Fruit fly (Drosophila melanogaster) whole organism, pupa: ENCODE results near the gene Oat.
A peak's percentile ranks its signal among the peaks of the same experiment; 100 is the strongest.

Source experiments
- CG12605 ChIP-seq: fragments of 200-800 bp; sonication (Bioruptor generic); IDR thresholded peaks from 2 replicates; pipeline ENCODE4 v1.3.6; 2022; ENCODE audit warnings: missing biosample characterization, missing genetic modification characterization
- CG15710 ChIP-seq: fragments of 200-800 bp; sonication (Bioruptor generic); optimal IDR thresholded peaks from 2 replicates; lab custom pipeline; 2018; ENCODE audit warnings: missing biosample characterization, mild to moderate bottlenecking, missing genetic modification characterization, moderate library complexity
- CG17806 ChIP-seq: fragments of 200-800 bp; sonication (Bioruptor generic); optimal IDR thresholded peaks from 2 replicates; lab custom pipeline; 2018; ENCODE audit warnings: missing biosample characterization, mild to moderate bottlenecking, missing genetic modification characterization, moderate library complexity
- CG32121 ChIP-seq: fragments of 200-800 bp; sonication (Bioruptor generic); IDR thresholded peaks from 2 replicates; pipeline ENCODE4 v1.3.6; 2022; ENCODE audit warnings: missing biosample characterization, missing genetic modification characterization
- CG34367 ChIP-seq: fragments of 200-800 bp; sonication (Bioruptor generic); optimal IDR thresholded peaks from 2 replicates; lab custom pipeline; 2018; ENCODE audit warnings: missing biosample characterization, mild to moderate bottlenecking, missing genetic modification characterization
- CG4496 ChIP-seq: fragments of 200-800 bp; sonication (Bioruptor generic); IDR thresholded peaks from 3 replicates; pipeline ENCODE4 v1.3.6; 2022; ENCODE audit warnings: missing biosample characterization, missing genetic modification characterization
- CG8301 ChIP-seq: fragments of 200-800 bp; sonication (Bioruptor generic); optimal IDR thresholded peaks from 2 replicates; lab custom pipeline; 2018; ENCODE audit warnings: missing biosample characterization, mild to moderate bottlenecking, missing genetic modification characterization
- CG9948 ChIP-seq: fragments of 200-800 bp; sonication (Bioruptor generic); optimal IDR thresholded peaks from 2 replicates; lab custom pipeline; 2018; ENCODE audit warnings: missing biosample characterization, mild to moderate bottlenecking, missing genetic modification characterization, moderate library complexity
- D1 ChIP-seq: fragments of 200-800 bp; sonication (Bioruptor generic); optimal IDR thresholded peaks from 2 replicates; lab custom pipeline; 2018; ENCODE audit warnings: missing biosample characterization, mild to moderate bottlenecking, missing genetic modification characterization, moderate library complexity
- EcR ChIP-seq: fragments of 200-800 bp; sonication (Bioruptor generic); optimal IDR thresholded peaks from 3 replicates; lab custom pipeline; 2019; ENCODE audit warnings: missing biosample characterization, missing genetic modification characterization, mild to moderate bottlenecking, moderate library complexity, missing genetic modification reagents
- Pif1B ChIP-seq: fragments of 200-800 bp; sonication (Bioruptor generic); optimal IDR thresholded peaks from 3 replicates; lab custom pipeline; 2016; ENCODE audit warnings: missing biosample characterization, missing genetic modification characterization
- gl ChIP-seq: fragments of 200-800 bp; sonication (Bioruptor generic); optimal IDR thresholded peaks from 2 replicates; lab custom pipeline; 2018; ENCODE audit warnings: missing biosample characterization, mild to moderate bottlenecking, missing genetic modification characterization

- peak; percentile 4 for TF ChIP-seq gl (tag; lab: Kevin White, UChicago)
- no peak for TF ChIP-seq D1 (tag; lab: Kevin White, UChicago)
- TF ChIP-seq CG15710 (tag; lab: Kevin White, UChicago): peak; percentile 38
- peak; percentile 54 for TF ChIP-seq EcR (GFP tag; lab: Kevin White, UChicago)
- TF ChIP-seq CG32121 (GFP tag; lab: Robert Waterston, UW): peak; percentile 78; the same call in 1 of the 2 replicates
- peak; percentile 35 for TF ChIP-seq CG17806 (tag; lab: Kevin White, UChicago)
- TF ChIP-seq CG34367: no peak
- no peak for TF ChIP-seq CG9948
- peak; percentile 61 for TF ChIP-seq Pif1B (GFP tag; lab: Kevin White, UChicago)
- peak; percentile 37 for TF ChIP-seq CG8301 (tag; lab: Kevin White, UChicago)
- peak; percentile 75 for TF ChIP-seq CG4496
- TF ChIP-seq CG12605 (GFP tag; lab: Robert Waterston, UW): peak; percentile 14; the same call in 1 of the 2 replicates
Observed at dm6 chr3L:19632766-19633632, 16.7 kb downstream of the Oat start.
